Worm (Caenorhabditis elegans): ENCODE measurements around the gene col-177.

Gene col-177

ce11 chrX:11031047-11031695, 29.5 kb upstream of the col-177 start (continued):
- TF ChIP-seq nhr-67 (tag; optimal IDR thresholded peaks at IDR 0.05) (peak; percentile 49), nhr-12 (tag; optimal IDR thresholded peaks at IDR 0.05) (no peak), lsy-12 (tag; optimal IDR thresholded peaks at IDR 0.05) (peak; percentile 79), mdl-1 (tag; optimal IDR thresholded peaks at IDR 0.05) (peak; percentile 56), mml-1 (tag; optimal IDR thresholded peaks at IDR 0.05) (no peak), nhr-25 (tag; optimal IDR thresholded peaks at IDR 0.05) (peak; percentile 94), ZK546.5 (tag; optimal IDR thresholded peaks at IDR 0.05) (no peak), ceh-82 (tag; optimal IDR thresholded peaks at IDR 0.05) (peak; percentile 51), snpc-4 (tag; optimal IDR thresholded peaks at IDR 0.05) (peak; percentile 5), nfya-1 (tag; optimal IDR thresholded peaks at IDR 0.05; ENCODE audit: insufficient read depth) (peak; percentile 87), R02D3.7 (tag; optimal IDR thresholded peaks at IDR 0.05) (peak; percentile 50), pqm-1 (tag; optimal IDR thresholded peaks at IDR 0.05) (no peak), aly-2 (tag; optimal IDR thresholded peaks at IDR 0.05) (no peak), lin-39 (tag; optimal IDR thresholded peaks at IDR 0.05) (peak; percentile 47), hmg-11 (tag; optimal IDR thresholded peaks at IDR 0.05) (peak; percentile 99), nhr-23 (tag; optimal IDR thresholded peaks at IDR 0.05) (peak; percentile 85), unc-62 (GFP tag; optimal IDR thresholded peaks at IDR 0.05) (peak; percentile 73)

ce11 chrX:11028617-11029016, 27.0 kb upstream of the col-177 start, which contains the start of gene ldb-1:
Gene ldb-1, plus strand, starts transcription at chrX:11028917.
- no peak for TF ChIP-seq nfya-1 (tag; optimal IDR thresholded peaks at IDR 0.05; ENCODE audit: insufficient read depth)
- no peak for TF ChIP-seq ztf-4 (tag; optimal IDR thresholded peaks at IDR 0.05)
- no peak for TF ChIP-seq fkh-2 (tag; optimal IDR thresholded peaks at IDR 0.05)
- no peak for TF ChIP-seq nhr-25 (tag; optimal IDR thresholded peaks at IDR 0.05)
- no peak for TF ChIP-seq lin-15B (tag; optimal IDR thresholded peaks at IDR 0.05)
- TF ChIP-seq nhr-28 (tag; optimal IDR thresholded peaks at IDR 0.05) = no peak
- TF ChIP-seq nhr-67 (tag; optimal IDR thresholded peaks at IDR 0.05) = no peak
- TF ChIP-seq elt-1 (tag; optimal IDR thresholded peaks at IDR 0.05) = no peak
- no peak for TF ChIP-seq skn-1 (tag; optimal IDR thresholded peaks at IDR 0.05)
- TF ChIP-seq snpc-4 (tag; optimal IDR thresholded peaks at IDR 0.05) = no peak
- no peak for TF ChIP-seq tbx-2 (tag; optimal IDR thresholded peaks at IDR 0.05)
- TF ChIP-seq aly-2 (tag; optimal IDR thresholded peaks at IDR 0.05) = no peak
- no peak for TF ChIP-seq nhr-76 (tag; optimal IDR thresholded peaks at IDR 0.05)
- no peak for TF ChIP-seq lsy-12 (tag; optimal IDR thresholded peaks at IDR 0.05)
- TF ChIP-seq ztf-11 (tag; optimal IDR thresholded peaks at IDR 0.05) = no peak

- TF ChIP-seq mml-1 (tag; optimal IDR thresholded peaks at IDR 0.05) (no peak), fkh-10 (GFP tag; optimal IDR thresholded peaks at IDR 0.05) (no peak), nhr-43 (tag; optimal IDR thresholded peaks at IDR 0.05; ENCODE audit: poor library complexity, severe bottlenecking) (no peak), nhr-76 (tag; optimal IDR thresholded peaks at IDR 0.05) (no peak), lsy-12 (tag; optimal IDR thresholded peaks at IDR 0.05) (no peak), snpc-4 (tag; optimal IDR thresholded peaks at IDR 0.05) (no peak), nhr-237 (tag; optimal IDR thresholded peaks at IDR 0.05) (no peak), ceh-16 (tag; optimal IDR thresholded peaks at IDR 0.05) (no peak), ceh-28 (tag; optimal IDR thresholded peaks at IDR 0.05) (no peak), elt-3 (tag; optimal IDR thresholded peaks at IDR 0.05) (no peak), nhr-77 (tag; optimal IDR thresholded peaks at IDR 0.05) (no peak), R02D3.7 (tag; optimal IDR thresholded peaks at IDR 0.05) (no peak)
Observed at ce11 chrX:11016100-11016499, 14.4 kb upstream of the col-177 start, which contains the start of gene egl-15. Gene egl-15, plus strand, starts transcription at chrX:11016400.

- TF ChIP-seq lsy-12 (tag; optimal IDR thresholded peaks at IDR 0.05) = no peak
- TF ChIP-seq ceh-9 (tag; optimal IDR thresholded peaks at IDR 0.05) = no peak
- no peak for TF ChIP-seq pha-4 (tag; optimal IDR thresholded peaks at IDR 0.05)
- no peak for TF ChIP-seq ama-1 (optimal IDR thresholded peaks at IDR 0.05)
- TF ChIP-seq sea-2 (GFP tag; optimal IDR thresholded peaks at IDR 0.05) = no peak
- TF ChIP-seq nhr-25 (tag; optimal IDR thresholded peaks at IDR 0.05) = peak; percentile 28
- TF ChIP-seq daf-12 (tag; optimal IDR thresholded peaks at IDR 0.05) = no peak
- peak in 1 of 3 experiments; percentile 50 for TF ChIP-seq elt-3 (tag; optimal IDR thresholded peaks at IDR 0.05)
- TF ChIP-seq zag-1 (tag; optimal IDR thresholded peaks at IDR 0.05) = no peak
- TF ChIP-seq nhr-43 (tag; optimal IDR thresholded peaks at IDR 0.05; ENCODE audit: poor library complexity, severe bottlenecking) = peak; percentile 37
- TF ChIP-seq ceh-28 (tag; optimal IDR thresholded peaks at IDR 0.05) = peak; percentile 25
- no peak for TF ChIP-seq nhr-76 (tag; optimal IDR thresholded peaks at IDR 0.05)
- TF ChIP-seq nhr-23 (tag; optimal IDR thresholded peaks at IDR 0.05) = peak; percentile 48
- TF ChIP-seq nhr-77 (tag; optimal IDR thresholded peaks at IDR 0.05) = no peak
- TF ChIP-seq lin-39 (tag; optimal IDR thresholded peaks at IDR 0.05) = no peak
Observed at ce11 chrX:11014394-11015280, 13.0 kb upstream of the col-177 start.

Measured in whole organism, L3 larva.